Worm (Caenorhabditis elegans): ENCODE data around the gene Y43F8C.11.

The Y43F8C.11 gene

DNA sequence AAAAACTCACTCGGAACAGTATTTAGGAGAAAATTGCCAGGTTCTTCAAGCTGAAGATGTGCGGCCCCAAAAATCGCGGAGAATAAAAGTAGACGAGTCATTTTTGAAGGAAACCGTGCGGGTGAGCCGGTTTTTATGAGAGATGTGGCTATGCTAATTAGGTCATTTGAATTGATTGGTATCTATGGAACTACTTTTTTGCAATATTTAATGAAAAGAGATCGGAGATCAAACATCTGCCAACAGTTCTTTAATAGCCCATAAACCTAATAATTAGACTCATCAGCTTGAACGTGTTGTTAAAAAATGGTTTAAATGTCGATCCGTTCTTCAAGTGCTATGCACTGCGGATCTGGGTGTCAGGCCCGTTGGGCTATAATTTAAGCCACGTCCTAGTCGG is 45.4 kb downstream of the Y43F8C.11 start, which contains the start of gene Y43F8C.16:
Gene Y43F8C.16 (minus strand): TSS at position 101 of the 400 bp plus-strand sequence.
- no peak for TF ChIP-seq skn-1 (tag; optimal IDR thresholded peaks at IDR 0.05)
- TF ChIP-seq elt-1 (tag; optimal IDR thresholded peaks at IDR 0.05) = no peak
- TF ChIP-seq sem-4 (tag; optimal IDR thresholded peaks at IDR 0.05) = no peak
- no peak for TF ChIP-seq elt-3 (tag; optimal IDR thresholded peaks at IDR 0.05)
- TF ChIP-seq nhr-129 (tag; optimal IDR thresholded peaks at IDR 0.05) = no peak
- no peak for TF ChIP-seq nhr-237 (tag; optimal IDR thresholded peaks at IDR 0.05)
- TF ChIP-seq nhr-25 (tag; optimal IDR thresholded peaks at IDR 0.05) = no peak
- no peak for TF ChIP-seq nhr-10 (tag; optimal IDR thresholded peaks at IDR 0.05)

DNA sequence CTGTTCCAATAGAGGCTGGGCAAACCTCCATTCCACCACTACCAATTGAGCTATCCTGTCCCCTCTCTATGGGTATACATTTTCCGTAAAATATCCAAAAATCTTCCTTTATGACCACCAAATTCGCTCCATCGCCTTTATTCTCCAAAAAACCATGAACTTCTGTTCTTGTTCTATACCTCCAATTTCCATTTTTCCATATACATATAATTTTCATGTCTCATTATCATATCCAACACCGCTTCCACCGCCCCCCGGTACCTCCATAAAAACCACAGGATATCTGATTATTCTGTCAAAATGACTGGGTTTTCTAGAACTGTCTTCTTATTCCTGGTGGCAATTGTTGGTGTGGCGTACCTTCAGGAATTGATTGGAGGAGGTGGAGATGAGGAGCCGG is 45.8 kb downstream of the Y43F8C.11 start, which contains the start of gene Y43F8C.17:
Gene Y43F8C.17 (plus strand): TSS at position 301 of the 400 bp plus-strand sequence.
- TF ChIP-seq nhr-10 (tag; optimal IDR thresholded peaks at IDR 0.05) (no peak), ztf-11 (tag; optimal IDR thresholded peaks at IDR 0.05) (no peak), alr-1 (tag; optimal IDR thresholded peaks at IDR 0.05) (no peak), dmd-4 (tag; optimal IDR thresholded peaks at IDR 0.05) (no peak), R02D3.7 (tag; optimal IDR thresholded peaks at IDR 0.05) (no peak), lin-11 (tag; optimal IDR thresholded peaks at IDR 0.05) (no peak), unc-55 (GFP tag; optimal IDR thresholded peaks at IDR 0.05) (no peak), nhr-21 (tag; optimal IDR thresholded peaks at IDR 0.05) (no peak), nhr-25 (tag; optimal IDR thresholded peaks at IDR 0.05) (no peak), unc-62 (GFP tag; optimal IDR thresholded peaks at IDR 0.05) (no peak), crh-2 (tag; optimal IDR thresholded peaks at IDR 0.05) (no peak), lin-39 (tag; optimal IDR thresholded peaks at IDR 0.05) (no peak), fos-1 (tag; optimal IDR thresholded peaks at IDR 0.05) (no peak), nhr-11 (tag; optimal IDR thresholded peaks at IDR 0.05) (no peak), ceh-82 (tag; optimal IDR thresholded peaks at IDR 0.05) (no peak), peb-1 (tag; optimal IDR thresholded peaks at IDR 0.05) (no peak)

DNA sequence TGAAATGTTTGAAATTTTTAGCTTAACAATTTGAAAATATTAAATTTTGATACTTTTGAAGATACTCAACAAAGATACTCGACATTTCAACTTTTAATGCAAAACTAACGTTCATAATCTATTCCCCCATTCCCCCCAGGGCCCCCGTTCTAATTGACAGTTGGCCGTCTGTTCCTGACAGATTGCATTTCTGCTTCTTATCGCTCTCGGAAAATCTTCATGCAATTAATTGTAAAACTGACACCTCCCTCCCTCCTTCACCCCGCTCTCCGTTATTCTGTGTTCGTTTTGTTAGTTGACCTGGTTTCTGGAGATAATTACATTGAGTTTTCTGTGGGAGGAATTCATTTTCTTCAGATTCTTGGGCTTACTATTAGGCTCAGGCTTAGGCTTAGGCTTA is 47.9 kb downstream of the Y43F8C.11 start:
- no peak for TF ChIP-seq mab-5 (tag; optimal IDR thresholded peaks at IDR 0.05)
- no peak for TF ChIP-seq C34F6.9 (tag; optimal IDR thresholded peaks at IDR 0.05)
- TF ChIP-seq ceh-82 (tag; optimal IDR thresholded peaks at IDR 0.05) = no peak
- TF ChIP-seq elt-3 (tag; optimal IDR thresholded peaks at IDR 0.05) = no peak
- TF ChIP-seq mdl-1 (tag; optimal IDR thresholded peaks at IDR 0.05) = no peak
- TF ChIP-seq nhr-25 (tag; optimal IDR thresholded peaks at IDR 0.05) = no peak
- no peak for TF ChIP-seq snpc-4 (tag; optimal IDR thresholded peaks at IDR 0.05)
- TF ChIP-seq sma-9 (GFP tag; optimal IDR thresholded peaks at IDR 0.05) = no peak
- no peak for TF ChIP-seq sma-9 (tag; optimal IDR thresholded peaks at IDR 0.05)
- TF ChIP-seq ama-1 (optimal IDR thresholded peaks at IDR 0.05) = no peak
- no peak for TF ChIP-seq nhr-129 (tag; optimal IDR thresholded peaks at IDR 0.05)
- TF ChIP-seq ztf-1 (GFP tag; conservative IDR thresholded peaks at IDR 0.05) = no peak

DNA sequence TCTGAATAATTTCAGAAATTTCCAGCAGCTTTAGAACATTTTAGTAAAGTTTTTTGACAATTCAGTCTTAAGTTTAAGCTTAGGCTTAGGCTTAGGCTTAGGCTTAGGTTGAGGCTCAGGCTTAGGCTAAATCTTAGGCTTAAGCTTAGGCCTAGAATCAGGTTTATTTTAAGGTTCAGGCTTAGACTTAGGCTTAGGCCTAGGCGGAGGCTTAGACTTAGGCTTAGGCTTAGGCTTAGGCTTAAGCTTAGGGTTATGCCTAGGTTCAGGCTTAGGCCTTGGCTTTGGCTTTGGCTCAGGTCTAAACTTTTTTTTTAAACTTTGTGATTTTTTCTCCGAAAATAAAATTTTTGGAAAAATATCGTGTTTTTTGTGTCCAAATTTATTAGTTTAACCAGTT is 48.6 kb downstream of the Y43F8C.11 start:
- no peak for TF ChIP-seq mab-5 (tag; optimal IDR thresholded peaks at IDR 0.05)

DNA sequence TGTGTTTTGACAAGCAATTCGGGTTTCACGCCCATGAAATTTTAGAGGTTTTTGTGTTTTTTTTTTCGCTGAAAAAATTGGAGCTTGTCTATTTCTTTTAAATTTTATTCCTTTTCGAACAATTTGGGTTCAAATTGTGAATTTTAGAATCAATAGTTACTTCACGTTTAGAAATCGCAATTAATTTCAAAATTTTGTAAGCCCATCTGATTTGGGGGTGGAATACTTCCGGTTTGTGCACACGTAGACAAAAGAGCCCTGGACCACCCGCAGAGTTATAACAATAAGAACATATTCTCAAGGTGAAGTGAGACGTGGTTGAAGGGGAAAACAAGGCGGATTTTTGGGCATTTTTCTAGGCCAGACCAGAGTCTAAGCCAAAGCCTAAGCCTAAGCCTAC is 49.2 kb downstream of the Y43F8C.11 start, which contains the start of gene Y116F11A.6:
Gene Y116F11A.6 (plus strand): TSS at position 301 of the 400 bp plus-strand sequence.
- TF ChIP-seq nhr-12 (tag; optimal IDR thresholded peaks at IDR 0.05) (no peak), zag-1 (tag; optimal IDR thresholded peaks at IDR 0.05) (no peak), dmd-4 (tag; optimal IDR thresholded peaks at IDR 0.05) (no peak), sma-3 (GFP tag; optimal IDR thresholded peaks at IDR 0.05) (no peak), lin-11 (tag; optimal IDR thresholded peaks at IDR 0.05) (no peak), elt-3 (tag; optimal IDR thresholded peaks at IDR 0.05) (no peak), nhr-237 (tag; optimal IDR thresholded peaks at IDR 0.05) (no peak), elt-1 (tag; optimal IDR thresholded peaks at IDR 0.05) (no peak), ztf-1 (GFP tag; conservative IDR thresholded peaks at IDR 0.05) (no peak), ama-1 (optimal IDR thresholded peaks at IDR 0.05) (no peak), mab-5 (tag; optimal IDR thresholded peaks at IDR 0.05) (no peak), nhr-11 (tag; optimal IDR thresholded peaks at IDR 0.05) (no peak), unc-62 (GFP tag; optimal IDR thresholded peaks at IDR 0.05) (no peak), nhr-21 (tag; optimal IDR thresholded peaks at IDR 0.05) (no peak), R02D3.7 (tag; optimal IDR thresholded peaks at IDR 0.05) (no peak), ceh-16 (tag; optimal IDR thresholded peaks at IDR 0.05) (no peak)

Measured in whole organism, L2 larva.